Fruit fly (Drosophila melanogaster): Measurements from ENCODE around the gene CG42822.

The CG42822 gene

DNA sequence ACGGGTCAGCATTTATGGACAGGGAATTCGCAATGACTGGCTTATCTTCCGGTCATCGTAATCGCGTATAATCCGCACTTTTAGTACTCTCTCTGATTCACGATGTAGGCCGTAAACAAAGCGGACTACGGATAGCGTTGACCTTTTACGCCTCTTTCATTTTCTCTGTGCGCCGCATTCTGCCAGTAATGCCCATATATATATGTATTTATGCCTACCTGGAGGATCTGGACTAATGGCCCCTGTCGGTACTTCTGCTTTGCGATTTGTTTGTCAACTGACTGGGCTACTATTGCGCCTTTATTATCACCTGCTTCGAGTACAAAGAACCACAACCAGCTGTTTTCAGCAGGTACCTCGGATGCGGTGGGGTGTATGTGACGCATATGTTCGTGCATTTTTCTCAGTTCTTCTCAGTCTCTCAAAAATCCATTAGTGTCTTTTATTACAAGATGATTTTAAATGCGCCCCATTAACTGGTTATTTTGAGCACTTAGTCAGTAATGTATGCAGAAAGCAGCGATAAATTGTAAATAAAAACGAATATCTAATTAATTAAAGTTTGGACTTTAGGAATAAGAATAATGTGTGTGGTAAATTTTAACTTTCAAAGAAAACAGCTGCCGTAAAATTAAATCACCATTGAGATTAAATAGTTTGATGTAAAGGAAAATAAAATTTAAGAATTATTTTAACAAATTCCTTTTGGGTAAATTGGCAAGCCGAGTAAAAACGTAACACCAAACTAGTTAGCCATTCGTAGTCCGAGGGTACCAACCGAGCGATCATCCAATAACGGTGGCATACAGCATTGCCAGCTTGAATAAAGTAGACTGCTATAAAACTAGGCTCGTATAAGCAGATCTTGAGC lies 19.1 kb upstream of the CG42822 start, which contains the start of gene CREG (continued):
- peak; percentile 48 for TF ChIP-seq Eip93F (GFP tag; optimal IDR thresholded peaks at IDR 0.05)
- peak; percentile 5 to 24 for TF ChIP-seq ss (GFP tag; optimal IDR thresholded peaks at IDR 0.05)
- TF ChIP-seq svp (GFP tag): peak; percentile 96
- TF ChIP-seq Eip75B (GFP tag; optimal IDR thresholded peaks at IDR 0.05): peak; percentile 51
- TF ChIP-seq salr (GFP tag; optimal IDR thresholded peaks at IDR 0.05): peak in 1 of 2 experiments; percentile 73
- no peak for TF ChIP-seq CG8319 (GFP tag; optimal IDR thresholded peaks at IDR 0.05)
- TF ChIP-seq cyc (GFP tag; optimal IDR thresholded peaks at IDR 0.05): peak; percentile 34
- TF ChIP-seq acj6 (GFP tag; optimal IDR thresholded peaks at IDR 0.05): peak; percentile 32
- TF ChIP-seq CG6792 (GFP tag; optimal IDR thresholded peaks at IDR 0.05): peak; percentile 35
- peak; percentile 20 for TF ChIP-seq fkh (GFP tag; optimal IDR thresholded peaks at IDR 0.05)
- peak; percentile 59 for TF ChIP-seq Sox14 (GFP tag; optimal IDR thresholded peaks at IDR 0.05)
- no peak for TF ChIP-seq Ets96B (tag; optimal IDR thresholded peaks at IDR 0.05)
- TF ChIP-seq Smox (GFP tag; optimal IDR thresholded peaks at IDR 0.05): peak; percentile 55
- peak; percentile 53 for TF ChIP-seq CG3919 (GFP tag; optimal IDR thresholded peaks at IDR 0.05)
- TF ChIP-seq vri (GFP tag; optimal IDR thresholded peaks at IDR 0.05): peak; percentile 10
- TF ChIP-seq Eip78C (GFP tag): peak; percentile 88
- TF ChIP-seq Hr39 (GFP tag; optimal IDR thresholded peaks at IDR 0.05): peak; percentile 26
- TF ChIP-seq Hr4 (GFP tag; optimal IDR thresholded peaks at IDR 0.05): peak; percentile 48
- TF ChIP-seq CG6276 (GFP tag; optimal IDR thresholded peaks at IDR 0.05): peak; percentile 22
- peak; percentile 36 for TF ChIP-seq achi (GFP tag; optimal IDR thresholded peaks at IDR 0.05)
- TF ChIP-seq CG6163 (GFP tag; IDR thresholded peaks at IDR 0.05): peak; percentile 33; the same call in 1 of the 3 replicates
- no peak for TF ChIP-seq Gug (GFP tag; IDR thresholded peaks at IDR 0.05)
- peak; percentile 11 for TF ChIP-seq Blimp-1 (GFP tag; optimal IDR thresholded peaks at IDR 0.05)
- peak; percentile 43 for TF ChIP-seq lz (GFP tag; optimal IDR thresholded peaks at IDR 0.05)
- TF ChIP-seq OdsH (GFP tag; optimal IDR thresholded peaks at IDR 0.05): peak; percentile 57

DNA sequence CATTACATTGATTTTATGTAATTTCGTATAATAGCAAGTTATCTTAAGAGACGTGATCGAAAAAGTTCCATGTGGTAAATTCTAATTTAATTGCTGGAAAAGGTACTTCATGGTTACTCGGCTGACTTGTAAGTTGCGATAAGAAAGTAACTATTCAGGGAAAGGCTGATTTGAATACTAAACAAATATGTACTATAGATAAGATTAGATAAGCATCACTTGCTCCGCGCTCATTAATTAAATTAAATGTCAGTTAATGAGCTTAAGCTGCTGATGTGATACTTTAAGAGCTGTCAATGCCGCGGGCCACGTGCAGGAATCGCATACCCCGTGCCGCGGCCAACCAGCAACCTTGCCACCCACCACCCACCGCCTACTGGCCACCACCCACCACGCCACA lies 13.6 kb upstream of the CG42822 start:
- TF ChIP-seq fkh (GFP tag; optimal IDR thresholded peaks at IDR 0.05): peak; percentile 19
- no peak for TF ChIP-seq Hr39 (GFP tag; optimal IDR thresholded peaks at IDR 0.05)

DNA sequence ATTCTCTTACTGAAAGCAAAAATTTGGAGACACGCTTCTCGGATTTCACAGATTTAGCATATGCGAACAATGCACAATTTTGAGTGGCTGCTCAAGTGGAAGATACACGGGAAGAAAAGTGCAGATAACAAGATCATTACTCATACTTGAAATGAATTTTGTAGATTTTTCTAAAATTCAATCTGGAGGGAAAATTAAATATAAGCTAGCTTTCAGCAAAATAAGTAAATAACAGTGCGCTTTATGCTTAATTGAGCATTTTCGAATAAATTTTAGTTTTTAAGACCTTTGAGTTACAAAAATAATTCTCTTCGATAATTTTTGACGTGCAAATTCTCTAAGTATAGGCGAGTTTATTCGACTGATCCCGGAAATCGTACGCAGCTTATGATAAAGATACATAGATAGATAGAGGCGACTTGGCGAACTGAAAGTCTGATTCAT lies 13.0 kb upstream of the CG42822 start:
- TF ChIP-seq CG4318 (GFP tag; optimal IDR thresholded peaks at IDR 0.05) (peak; percentile 31), fkh (GFP tag; optimal IDR thresholded peaks at IDR 0.05) (no peak), Sox15 (GFP tag; optimal IDR thresholded peaks at IDR 0.05) (peak; percentile 19), svp (GFP tag) (peak; percentile 96), Met (GFP tag; optimal IDR thresholded peaks at IDR 0.05) (peak; percentile 57), esn (GFP tag; optimal IDR thresholded peaks at IDR 0.05) (peak; percentile 72), Sox102F (GFP tag; optimal IDR thresholded peaks at IDR 0.05) (peak; percentile 14), CG10669 (GFP tag; optimal IDR thresholded peaks at IDR 0.05) (peak; percentile 78), CG7368 (GFP tag; optimal IDR thresholded peaks at IDR 0.05) (peak; percentile 56), CG1621 (tag; optimal IDR thresholded peaks at IDR 0.05) (peak; percentile 20), CG34406 (GFP tag; optimal IDR thresholded peaks at IDR 0.05) (peak; percentile 36), CG3919 (GFP tag; optimal IDR thresholded peaks at IDR 0.05) (peak; percentile 83), Sox14 (GFP tag; optimal IDR thresholded peaks at IDR 0.05) (peak; percentile 39), CG6792 (GFP tag; optimal IDR thresholded peaks at IDR 0.05) (peak; percentile 64), cyc (GFP tag; optimal IDR thresholded peaks at IDR 0.05) (peak; percentile 75), topi (GFP tag; optimal IDR thresholded peaks at IDR 0.05) (peak; percentile 84), pdm3 (GFP tag; optimal IDR thresholded peaks at IDR 0.05) (peak; percentile 59), Hr4 (GFP tag; optimal IDR thresholded peaks at IDR 0.05) (peak; percentile 65), salr (GFP tag; optimal IDR thresholded peaks at IDR 0.05) (no peak), Blimp-1 (GFP tag; optimal IDR thresholded peaks at IDR 0.05) (peak; percentile 31), Gug (GFP tag; IDR thresholded peaks at IDR 0.05) (no peak), Ets96B (tag; optimal IDR thresholded peaks at IDR 0.05) (peak; percentile 75), CG11762 (GFP tag; optimal IDR thresholded peaks at IDR 0.05; ENCODE audit: insufficient read depth) (peak; percentile 77), CG6276 (GFP tag; optimal IDR thresholded peaks at IDR 0.05) (peak; percentile 67), CG6808 (GFP tag; optimal IDR thresholded peaks at IDR 0.05) (peak; percentile 58), acj6 (GFP tag; optimal IDR thresholded peaks at IDR 0.05) (peak; percentile 47), lz (GFP tag; optimal IDR thresholded peaks at IDR 0.05) (peak; percentile 63), Eip78C (GFP tag) (peak; percentile 96), Lpt (GFP tag; optimal IDR thresholded peaks at IDR 0.05) (peak; percentile 70), CG31627 (GFP tag; optimal IDR thresholded peaks at IDR 0.05) (peak; percentile 49), dac (GFP tag; optimal IDR thresholded peaks at IDR 0.05) (peak; percentile 34), net (GFP tag; optimal IDR thresholded peaks at IDR 0.05) (peak; percentile 52), Eip75B (GFP tag; optimal IDR thresholded peaks at IDR 0.05) (peak; percentile 77), Hr38 (GFP tag; optimal IDR thresholded peaks at IDR 0.05) (no peak), OdsH (GFP tag; optimal IDR thresholded peaks at IDR 0.05) (peak; percentile 55)
